Worm (Caenorhabditis elegans): ENCODE measurements around the gene txt-4.

- TF ChIP-seq eyg-1 (tag; optimal IDR thresholded peaks at IDR 0.05) = no peak
- TF ChIP-seq T23F11.4 (GFP tag; optimal IDR thresholded peaks at IDR 0.05) = no peak
- no peak for TF ChIP-seq ceh-18 (tag; optimal IDR thresholded peaks at IDR 0.05)
- TF ChIP-seq pha-4 (tag; optimal IDR thresholded peaks at IDR 0.05) = no peak
- TF ChIP-seq madf-2 (tag; optimal IDR thresholded peaks at IDR 0.05) = no peak
- TF ChIP-seq gmeb-2 (tag; optimal IDR thresholded peaks at IDR 0.05) = no peak
- TF ChIP-seq ceh-9 (tag; optimal IDR thresholded peaks at IDR 0.05) = no peak
- no peak for TF ChIP-seq hlh-8 (tag; optimal IDR thresholded peaks at IDR 0.05)
- no peak for TF ChIP-seq hlh-30 (tag; optimal IDR thresholded peaks at IDR 0.05; ENCODE audit: insufficient read depth)
Observed at ce11 chrIV:1548457-1548861, 38.1 kb downstream of the txt-4 start, which contains the start of gene col-107.

All from whole organism, late embryonic.